Worm (Caenorhabditis elegans) whole organism, L3 larva: ENCODE data around the gene Y38E10A.9.
A peak's percentile ranks its signal among the peaks of the same experiment; 100 is the strongest.

Experiments used
- egl-5 ChIP-seq: fragments of 150-350 bp; optimal IDR thresholded peaks from 2 replicates; lab custom pipeline; 2017; ENCODE audit warnings: missing biosample characterization, missing genetic modification reagents, missing genetic modification characterization, inconsistent platforms
- jun-1 ChIP-seq: fragments of 150-350 bp; optimal IDR thresholded peaks from 2 replicates; lab custom pipeline; 2014; ENCODE audit warnings: missing biosample characterization, missing genetic modification reagents, missing genetic modification characterization
- lin-15B ChIP-seq: fragments of 150-350 bp; optimal IDR thresholded peaks from 2 replicates; lab custom pipeline; 2014; ENCODE audit warnings: missing biosample characterization, missing genetic modification characterization
- lsy-12 ChIP-seq: sonication (generic microtip); optimal IDR thresholded peaks from 2 replicates; lab custom pipeline; 2016; ENCODE audit warnings: mild to moderate bottlenecking, missing genetic modification characterization, missing compliant biosample characterization
- nhr-28 ChIP-seq: fragments of 150-350 bp; optimal IDR thresholded peaks from 2 replicates; lab custom pipeline; 2014; ENCODE audit warnings: missing biosample characterization, missing genetic modification characterization
- snpc-4 ChIP-seq: fragments of 150-350 bp; optimal IDR thresholded peaks from 2 replicates; lab custom pipeline; 2014; ENCODE audit warnings: missing biosample characterization, missing genetic modification characterization

The Y38E10A.9 gene

DNA sequence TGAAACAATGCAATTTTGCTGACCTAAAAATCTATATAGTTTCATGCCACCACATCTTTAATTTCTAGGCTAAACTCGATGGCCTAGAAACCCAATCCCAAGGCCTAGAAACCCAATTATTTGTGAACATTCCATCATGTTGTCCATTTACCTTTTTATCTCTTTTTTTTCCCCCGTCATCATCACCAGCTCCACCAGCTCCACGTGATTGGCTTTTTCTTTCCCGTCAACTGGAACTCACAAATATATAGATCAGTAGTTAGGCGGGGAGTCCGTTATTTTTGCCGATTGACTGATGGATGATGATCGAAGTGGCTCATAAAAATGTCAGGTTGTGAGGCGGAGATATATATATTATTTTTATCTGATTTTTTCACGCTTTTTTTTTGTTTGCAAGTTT is 49.7 kb downstream of the Y38E10A.9 start:
- TF ChIP-seq nhr-28 (no peak), egl-5 (tag; lab: Kevin White, UChicago) (peak; percentile 79), jun-1 (tag; lab: Kevin White, UChicago) (no peak), lsy-12 (tag; lab: Kevin White, UChicago) (no peak), snpc-4 (tag; lab: Kevin White, UChicago) (peak; percentile 20), lin-15B (tag; lab: Kevin White, UChicago) (no peak)
- TF ChIP-seq, all 47 proteins: peak for 2
